ENCODE assay signal across 3 worm cellular contexts in the genomic region with DNA sequence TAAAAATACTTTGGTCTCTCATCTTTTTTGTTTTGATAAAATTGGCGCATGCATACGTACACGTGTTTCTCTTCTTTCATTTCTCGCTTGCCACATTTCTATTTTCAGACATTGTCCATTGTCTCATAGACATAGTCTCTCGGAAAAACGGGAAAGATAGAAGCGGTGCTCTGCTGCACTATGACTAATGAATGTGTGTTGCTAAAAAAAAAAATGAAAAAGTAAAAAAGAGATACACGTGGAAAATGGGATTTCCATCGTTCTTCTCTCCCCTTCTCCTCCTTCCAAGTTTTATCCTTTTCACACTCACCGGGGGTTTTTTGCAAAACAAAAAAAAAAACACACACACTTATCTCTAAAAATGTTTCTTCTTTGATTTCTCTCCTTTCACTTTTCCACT.
TF ChIP-seq lines count a peak whose summit lies in the region.

No protein-coding gene starts in this region.

TF ChIP-seq in whole organism, L1 larva, 84 proteins besides CTCF, POLR2A, EP300 and RAD21:
- TF ChIP-seq nhr-85 (tag; lab: Kevin White, UChicago) (peak; percentile 45), zag-1 (tag; optimal IDR thresholded peaks at IDR 0.05; lab: Kevin White, UChicago) (no peak), mef-2 (tag; optimal IDR thresholded peaks at IDR 0.05; lab: Kevin White, UChicago) (peak; percentile 11), lin-13 (GFP tag; optimal IDR thresholded peaks at IDR 0.05; lab: Kevin White, UChicago) (no peak), ces-1 (GFP tag; optimal IDR thresholded peaks at IDR 0.05; lab: Kevin White, UChicago) (no peak), lin-14 (GFP tag; optimal IDR thresholded peaks at IDR 0.05; lab: Kevin White, UChicago) (peak; percentile 44), fos-1 (tag; optimal IDR thresholded peaks at IDR 0.05; lab: Kevin White, UChicago) (no peak), lin-15B (tag; optimal IDR thresholded peaks at IDR 0.05; lab: Kevin White, UChicago) (no peak), lsy-2 (tag; optimal IDR thresholded peaks at IDR 0.05; lab: Kevin White, UChicago) (no peak), lin-35 (GFP tag; optimal IDR thresholded peaks at IDR 0.05; lab: Kevin White, UChicago) (no peak), snu-23 (GFP tag; optimal IDR thresholded peaks at IDR 0.05; lab: Kevin White, UChicago) (no peak), C04F5.9 (tag; optimal IDR thresholded peaks at IDR 0.05; lab: Kevin White, UChicago) (no peak), dsc-1 (tag; optimal IDR thresholded peaks at IDR 0.05; lab: Kevin White, UChicago) (no peak)

TF ChIP-seq in whole organism, L4 larva, 104 proteins besides CTCF, POLR2A, EP300 and RAD21:
- TF ChIP-seq nhr-77 (tag; optimal IDR thresholded peaks at IDR 0.05; lab: Kevin White, UChicago): no peak
- TF ChIP-seq aha-1 (tag; lab: Kevin White, UChicago): peak; percentile 64
- TF ChIP-seq dmd-6 (GFP tag; IDR thresholded peaks at IDR 0.05; lab: Robert Waterston, UW): peak; percentile 53
- no peak for TF ChIP-seq daf-19 (GFP tag; conservative IDR thresholded peaks at IDR 0.05; lab: Robert Waterston, UW)
- peak in 1 of 2 experiments; percentile 10 for TF ChIP-seq hif-1 (tag; optimal IDR thresholded peaks at IDR 0.05; lab: Kevin White, UChicago)
- TF ChIP-seq T26A8.4 (GFP tag; IDR thresholded peaks at IDR 0.05; lab: Robert Waterston, UW): no peak
- no peak for TF ChIP-seq madf-5 (GFP tag; IDR thresholded peaks at IDR 0.05; lab: Robert Waterston, UW)
- TF ChIP-seq lsy-2 (tag; optimal IDR thresholded peaks at IDR 0.05; lab: Kevin White, UChicago): peak in 1 of 2 experiments; percentile 3
- TF ChIP-seq F10B5.3 (tag; optimal IDR thresholded peaks at IDR 0.05; lab: Kevin White, UChicago): no peak
- TF ChIP-seq zfp-2 (tag; optimal IDR thresholded peaks at IDR 0.05; lab: Kevin White, UChicago): no peak
- TF ChIP-seq rbr-2 (tag; optimal IDR thresholded peaks at IDR 0.05; lab: Kevin White, UChicago): no peak
- TF ChIP-seq dve-1 (tag; optimal IDR thresholded peaks at IDR 0.05; lab: Kevin White, UChicago; ENCODE audit: insufficient read depth): peak; percentile 2
- no peak for TF ChIP-seq nhr-28 (tag; optimal IDR thresholded peaks at IDR 0.05; lab: Kevin White, UChicago)
- no peak for TF ChIP-seq D1046.2 (GFP tag; IDR thresholded peaks at IDR 0.05; lab: Robert Waterston, UW)
- TF ChIP-seq R02D3.7 (tag; optimal IDR thresholded peaks at IDR 0.05; lab: Kevin White, UChicago): no peak
- TF ChIP-seq mdl-1 (tag; optimal IDR thresholded peaks at IDR 0.05; lab: Kevin White, UChicago): peak in 1 of 2 experiments; percentile 32
- no peak for TF ChIP-seq dpl-1 (GFP tag; optimal IDR thresholded peaks at IDR 0.05; lab: Kevin White, UChicago)
- no peak for TF ChIP-seq ceh-82 (tag; optimal IDR thresholded peaks at IDR 0.05; lab: Kevin White, UChicago)
- TF ChIP-seq duxl-1 (tag; optimal IDR thresholded peaks at IDR 0.05; lab: Kevin White, UChicago; ENCODE audit: poor library complexity): no peak
- no peak for TF ChIP-seq zip-11 (GFP tag; IDR thresholded peaks at IDR 0.05; lab: Robert Waterston, UW)
- TF ChIP-seq lin-29 (GFP tag; IDR thresholded peaks at IDR 0.05; lab: Robert Waterston, UW): no peak

TF ChIP-seq in whole organism, young adult, 124 proteins besides CTCF, POLR2A, EP300 and RAD21:
- TF ChIP-seq hrde-1 (tag; optimal IDR thresholded peaks at IDR 0.05; lab: Kevin White, UChicago; ENCODE audit: borderline replicate concordance): no peak
- no peak for TF ChIP-seq egrh-3 (GFP tag; IDR thresholded peaks at IDR 0.05; lab: Robert Waterston, UW)
- peak; percentile 5 for TF ChIP-seq lin-40 (tag; optimal IDR thresholded peaks at IDR 0.05; lab: Kevin White, UChicago)
- TF ChIP-seq somi-1 (GFP tag; optimal IDR thresholded peaks at IDR 0.05; lab: Kevin White, UChicago): peak; percentile 46
- no peak for TF ChIP-seq lin-54 (GFP tag; optimal IDR thresholded peaks at IDR 0.05; lab: Kevin White, UChicago)
